Fruit fly (Drosophila melanogaster) whole organism, embryonic: ENCODE measurements around the gene Fpgs1.

Experiments
- Atf3 ChIP-seq: fragments of 200-800 bp; sonication (Bioruptor generic); optimal IDR thresholded peaks from 3 replicates; lab custom pipeline; 2016; ENCODE audit warnings: missing biosample characterization, missing genetic modification characterization
- Awh ChIP-seq: fragments of 200-800 bp; sonication (Bioruptor generic); IDR thresholded peaks from 2 replicates; pipeline ENCODE4, ENCODE4 v1.3.6; 2022; ENCODE audit warnings: missing biosample characterization, missing genetic modification characterization
- Bdp1 ChIP-seq: fragments of 200-800 bp; sonication (Bioruptor generic); optimal IDR thresholded peaks from 3 replicates; lab custom pipeline; 2016; ENCODE audit warnings: missing biosample characterization, missing genetic modification characterization
- CG10267 ChIP-seq: fragments of 200-800 bp; sonication (Bioruptor generic); optimal IDR thresholded peaks from 2 replicates; lab custom pipeline; 2018; ENCODE audit warnings: missing biosample characterization, mild to moderate bottlenecking, missing genetic modification characterization, moderate library complexity
- CG11085 ChIP-seq: fragments of 200-800 bp; sonication (Bioruptor generic); IDR thresholded peaks from 2 replicates; pipeline ENCODE4 v1.3.6; 2022; ENCODE audit warnings: missing biosample characterization, missing genetic modification characterization
- CG11247 ChIP-seq: fragments of 200-800 bp; sonication (Bioruptor generic); IDR thresholded peaks from 2 replicates; pipeline ENCODE4 v1.3.6; 2022; ENCODE audit warnings: missing biosample characterization, missing genetic modification characterization
- CG11695 ChIP-seq: fragments of 200-800 bp; sonication (Bioruptor generic); IDR thresholded peaks from 3 replicates; pipeline ENCODE4 v1.3.6; 2022; ENCODE audit warnings: missing biosample characterization, missing genetic modification characterization
- CG12299 ChIP-seq: fragments of 200-800 bp; sonication (Bioruptor generic); optimal IDR thresholded peaks from 2 replicates; lab custom pipeline; 2018; ENCODE audit warnings: missing biosample characterization, mild to moderate bottlenecking, missing genetic modification characterization
- CG1233 ChIP-seq: fragments of 200-800 bp; sonication (Bioruptor generic); optimal IDR thresholded peaks from 4 replicates; lab custom pipeline; 2018; ENCODE audit warnings: missing biosample characterization, mild to moderate bottlenecking, missing genetic modification characterization
- CG12391 ChIP-seq: fragments of 200-800 bp; sonication (Bioruptor generic); optimal IDR thresholded peaks from 3 replicates; lab custom pipeline; 2018; ENCODE audit warnings: missing biosample characterization, mild to moderate bottlenecking, missing genetic modification characterization, moderate library complexity
- CG15073 ChIP-seq: fragments of 200-800 bp; sonication (Bioruptor generic); optimal IDR thresholded peaks from 2 replicates; lab custom pipeline; 2016; ENCODE audit warnings: missing biosample characterization, missing genetic modification characterization
- CG15696 ChIP-seq: fragments of 200-800 bp; sonication (Bioruptor generic); optimal IDR thresholded peaks from 2 replicates; lab custom pipeline; 2019; ENCODE audit warnings: missing biosample characterization, mild to moderate bottlenecking, missing genetic modification characterization, moderate library complexity
- CG17385 ChIP-seq: fragments of 200-800 bp; sonication (Bioruptor generic); optimal IDR thresholded peaks from 3 replicates; lab custom pipeline; 2018; ENCODE audit warnings: missing biosample characterization, mild to moderate bottlenecking, missing genetic modification characterization
- CG17802 ChIP-seq: fragments of 200-800 bp; sonication (Bioruptor generic); optimal IDR thresholded peaks from 2 replicates; lab custom pipeline; 2018; ENCODE audit warnings: missing biosample characterization, mild to moderate bottlenecking, missing genetic modification characterization, moderate library complexity
- CG18011 ChIP-seq: fragments of 200-800 bp; sonication (Bioruptor generic); optimal IDR thresholded peaks from 2 replicates; lab custom pipeline; 2017; ENCODE audit warnings: missing biosample characterization, missing genetic modification characterization, mild to moderate bottlenecking, moderate library complexity, missing genotype
- CG30020 ChIP-seq: fragments of 200-800 bp; optimal IDR thresholded peaks from 2 replicates; lab custom pipeline; 2019; ENCODE audit warnings: missing biosample characterization, mild to moderate bottlenecking, missing genetic modification characterization, moderate library complexity
- CG3281 ChIP-seq: fragments of 200-800 bp; sonication (Bioruptor generic); optimal IDR thresholded peaks from 3 replicates; lab custom pipeline; 2017; ENCODE audit warnings: missing biosample characterization, mild to moderate bottlenecking, missing genetic modification characterization
- CG34422 ChIP-seq: fragments of 200-800 bp; sonication (Bioruptor generic); IDR thresholded peaks from 3 replicates; pipeline ENCODE4 v1.3.6; 2022; ENCODE audit warnings: missing biosample characterization, missing genetic modification characterization
- CG42726 ChIP-seq: fragments of 200-800 bp; sonication (Bioruptor generic); IDR thresholded peaks from 2 replicates; pipeline ENCODE4 v1.3.6; 2022; ENCODE audit warnings: missing biosample characterization, missing genetic modification characterization; ENCODE audit not compliant: partially characterized antibody
- CG7357 ChIP-seq: fragments of 200-800 bp; sonication (Bioruptor generic); IDR thresholded peaks from 3 replicates; pipeline ENCODE4 v1.3.6; 2022; ENCODE audit warnings: missing biosample characterization, missing genetic modification characterization
- CG8924 ChIP-seq: fragments of 200-800 bp; optimal IDR thresholded peaks from 3 replicates; lab custom pipeline; 2019; ENCODE audit warnings: missing biosample characterization, mild to moderate bottlenecking, missing genetic modification characterization, moderate library complexity
- D19A ChIP-seq: fragments of 200-800 bp; optimal IDR thresholded peaks from 3 replicates; lab custom pipeline; 2019; ENCODE audit warnings: missing biosample characterization, mild to moderate bottlenecking, missing genetic modification characterization, moderate library complexity
- Dip3 ChIP-seq: fragments of 200-800 bp; sonication (Bioruptor generic); optimal IDR thresholded peaks from 3 replicates; lab custom pipeline; 2016; ENCODE audit warnings: missing biosample characterization, missing genetic modification characterization
- Gsc ChIP-seq: fragments of 200-800 bp; sonication (Bioruptor generic); IDR thresholded peaks from 2 replicates; pipeline ENCODE4 v1.3.6; 2022; ENCODE audit warnings: missing biosample characterization, missing genetic modification characterization
- Hr3 ChIP-seq: fragments of 200-800 bp; sonication (Bioruptor generic); optimal IDR thresholded peaks from 3 replicates; lab custom pipeline; 2016; ENCODE audit warnings: missing biosample characterization, missing genetic modification characterization
- Med ChIP-seq: fragments of 200-800 bp; sonication (Bioruptor generic); peaks from one replicate; lab custom pipeline; 2016; ENCODE audit warnings: missing biosample characterization, missing genetic modification characterization, mild to moderate bottlenecking, inconsistent platforms, moderate library complexity
- Oli ChIP-seq: fragments of 200-800 bp; sonication (Bioruptor generic); optimal IDR thresholded peaks from 2 replicates; lab custom pipeline; 2018; ENCODE audit warnings: missing biosample characterization, mild to moderate bottlenecking, missing genetic modification characterization, moderate library complexity
- TFAM ChIP-seq: fragments of 200-800 bp; sonication (Bioruptor generic); optimal IDR thresholded peaks from 2 replicates; lab custom pipeline; 2017; ENCODE audit warnings: missing biosample characterization, missing genetic modification characterization, inconsistent platforms
- Tbp ChIP-seq: fragments of >200 bp; optimal IDR thresholded peaks from 2 replicates; lab custom pipeline; 2018; ENCODE audit warnings: missing biosample characterization, missing genetic modification characterization
- abd-A ChIP-seq: fragments of 200-800 bp; sonication (Bioruptor generic); optimal IDR thresholded peaks from 3 replicates; lab custom pipeline; 2019; ENCODE audit warnings: missing biosample characterization, mild to moderate bottlenecking, missing genetic modification characterization, moderate library complexity
- amos ChIP-seq: fragments of 200-800 bp; sonication (Bioruptor generic); IDR thresholded peaks from 2 replicates; pipeline ENCODE4 v1.3.6; 2022; ENCODE audit warnings: missing biosample characterization, missing genetic modification characterization; ENCODE audit not compliant: partially characterized antibody
- chm ChIP-seq: fragments of 200-800 bp; sonication (Bioruptor generic); IDR thresholded peaks from 2 replicates; pipeline ENCODE4 v1.3.6; 2022; ENCODE audit warnings: missing biosample characterization, missing genetic modification characterization
- corto ChIP-seq: fragments of 200-800 bp; sonication (Bioruptor generic); optimal IDR thresholded peaks from 2 replicates; lab custom pipeline; 2016; ENCODE audit warnings: missing biosample characterization, mild to moderate bottlenecking, missing genetic modification characterization, moderate library complexity
- dmrt99B ChIP-seq: fragments of 200-800 bp; sonication (Bioruptor generic); optimal IDR thresholded peaks from 2 replicates; lab custom pipeline; 2018; ENCODE audit warnings: missing biosample characterization, mild to moderate bottlenecking, missing genetic modification characterization, moderate library complexity
- fd64A ChIP-seq: fragments of 200-800 bp; sonication (Bioruptor generic); optimal IDR thresholded peaks from 3 replicates; lab custom pipeline; 2018; ENCODE audit warnings: missing biosample characterization, mild to moderate bottlenecking, missing genetic modification characterization
- fd96Cb ChIP-seq: fragments of 200-800 bp; sonication (Bioruptor generic); optimal IDR thresholded peaks from 2 replicates; lab custom pipeline; 2018; ENCODE audit warnings: missing biosample characterization, mild to moderate bottlenecking, missing genetic modification characterization, moderate library complexity
- hbn ChIP-seq: fragments of 200-800 bp; sonication (Bioruptor generic); IDR thresholded peaks from 2 replicates; pipeline ENCODE4 v1.3.6; 2022; ENCODE audit warnings: missing biosample characterization, missing genetic modification characterization; ENCODE audit not compliant: partially characterized antibody
- ind ChIP-seq: fragments of 200-800 bp; sonication (Bioruptor generic); optimal IDR thresholded peaks from 3 replicates; lab custom pipeline; 2016; ENCODE audit warnings: missing biosample characterization, missing genetic modification characterization
- insv ChIP-seq, 2 experiments: fragments of 200-800 bp; sonication (Bioruptor generic); optimal IDR thresholded peaks; 3 replicates each; lab custom pipeline; 2016 to 2018; ENCODE audit warnings: missing biosample characterization in 2 of 2, missing genetic modification characterization in 2 of 2
- maf-S ChIP-seq: fragments of 200-800 bp; sonication (Bioruptor generic); optimal IDR thresholded peaks from 2 replicates; lab custom pipeline; 2016; ENCODE audit warnings: missing biosample characterization, missing genetic modification characterization
- nerfin-1 ChIP-seq: fragments of 200-800 bp; sonication (Bioruptor generic); optimal IDR thresholded peaks from 3 replicates; lab custom pipeline; 2019; ENCODE audit warnings: missing biosample characterization, mild to moderate bottlenecking, missing genetic modification characterization, moderate library complexity
- nerfin-2 ChIP-seq: fragments of 200-800 bp; sonication (Bioruptor generic); IDR thresholded peaks from 2 replicates; pipeline ENCODE4 v1.3.6; 2022; ENCODE audit warnings: missing biosample characterization, missing genetic modification characterization; ENCODE audit not compliant: partially characterized antibody
- scrt ChIP-seq: fragments of 200-800 bp; sonication (Bioruptor generic); optimal IDR thresholded peaks from 2 replicates; lab custom pipeline; 2018; ENCODE audit warnings: missing biosample characterization, mild to moderate bottlenecking, missing genetic modification characterization, moderate library complexity
- sna ChIP-seq: fragments of 200-800 bp; sonication (Bioruptor generic); IDR thresholded peaks from 2 replicates; pipeline ENCODE4 v1.3.6; 2022; ENCODE audit warnings: missing biosample characterization, missing genetic modification characterization; ENCODE audit not compliant: partially characterized antibody
- stc ChIP-seq: fragments of 200-800 bp; sonication (Bioruptor generic); IDR thresholded peaks from 2 replicates; pipeline ENCODE4 v1.3.6; 2022; ENCODE audit warnings: missing biosample characterization, missing genetic modification characterization
- twi ChIP-seq: fragments of 200-800 bp; optimal IDR thresholded peaks from 2 replicates; lab custom pipeline; 2019; ENCODE audit warnings: missing biosample characterization, mild to moderate bottlenecking, missing genetic modification characterization, moderate library complexity
- tx ChIP-seq: fragments of 200-800 bp; sonication (Bioruptor generic); optimal IDR thresholded peaks from 2 replicates; lab custom pipeline; 2016; ENCODE audit warnings: missing biosample characterization, missing genetic modification characterization
- zfh1 ChIP-seq: fragments of 200-800 bp; sonication (Bioruptor generic); IDR thresholded peaks from 3 replicates; pipeline ENCODE4 v1.3.6; 2022; ENCODE audit warnings: missing biosample characterization, missing genetic modification characterization

Fpgs1 gene

DNA sequence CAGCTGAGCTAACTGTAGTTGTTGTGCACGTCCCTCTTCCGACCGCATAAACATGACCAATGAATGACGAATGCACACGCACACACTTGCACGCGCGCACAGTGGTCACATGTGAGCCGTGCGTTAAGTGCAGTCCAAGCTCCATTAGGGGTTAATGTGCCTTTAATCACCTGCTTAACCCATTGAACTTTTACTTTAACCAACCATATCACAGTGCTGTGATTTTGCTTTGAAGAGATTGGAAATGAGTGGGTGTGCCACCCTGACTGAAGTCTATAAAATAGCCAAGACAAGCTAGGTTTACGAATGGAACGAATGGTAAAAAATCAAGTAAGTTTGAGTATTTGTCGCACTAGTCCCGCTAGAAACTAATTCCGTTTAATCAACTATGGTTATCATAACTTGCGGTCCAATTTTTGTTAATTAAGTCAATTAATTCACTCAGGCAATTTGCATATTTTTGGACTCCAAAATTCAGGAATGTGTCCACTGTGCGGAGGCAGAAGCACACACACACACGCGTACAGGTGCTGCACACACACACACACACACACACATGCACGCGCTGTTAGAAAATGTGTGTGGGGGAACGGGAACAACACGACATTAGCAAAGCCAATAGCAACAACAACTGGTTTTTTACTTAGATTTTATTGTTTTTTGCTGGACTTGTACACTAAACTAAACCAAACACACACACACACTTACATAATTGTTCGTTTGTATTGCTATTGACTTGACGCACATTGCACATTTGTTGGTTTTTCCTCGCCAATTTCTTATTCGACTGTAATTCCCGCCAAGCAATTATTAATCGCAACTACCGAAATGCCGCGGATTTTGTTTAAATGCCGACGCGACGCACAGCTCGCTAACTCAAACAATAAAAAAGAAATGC lies 20.2 kb upstream of the Fpgs1 start (continued):
- TF ChIP-seq Med (GFP tag; lab: Kevin White, UChicago) (peak; percentile 79), Gsc (GFP tag; lab: Robert Waterston, UW) (no peak), CG17802 (tag; lab: Kevin White, UChicago) (no peak), CG11085 (GFP tag; lab: Robert Waterston, UW) (peak; percentile 17; the same call in 1 of the 2 replicates), CG30020 (tag; lab: Kevin White, UChicago) (no peak), CG18011 (GFP tag; lab: Kevin White, UChicago) (no peak), CG11247 (GFP tag; lab: Robert Waterston, UW) (no peak), Hr3 (GFP tag; lab: Kevin White, UChicago) (peak; percentile 22), TFAM (GFP tag; lab: Kevin White, UChicago) (no peak), CG8924 (no peak), scrt (GFP tag; lab: Kevin White, UChicago) (no peak), fd96Cb (tag; lab: Kevin White, UChicago) (peak; percentile 52), zfh1 (GFP tag; lab: Robert Waterston, UW) (no peak), Tbp (GFP tag; lab: Kevin White, UChicago) (no peak), Bdp1 (GFP tag; lab: Kevin White, UChicago) (peak; percentile 46), CG7357 (GFP tag; lab: Robert Waterston, UW) (no peak), nerfin-2 (GFP tag; lab: Robert Waterston, UW) (peak; percentile 14; the same call in 1 of the 2 replicates), D19A (tag; lab: Kevin White, UChicago) (peak; percentile 54), CG12299 (tag; lab: Kevin White, UChicago) (no peak), Oli (tag; lab: Kevin White, UChicago) (peak; percentile 72), tx (GFP tag; lab: Kevin White, UChicago) (peak; percentile 32), CG15696 (peak; percentile 35), hbn (GFP tag; lab: Robert Waterston, UW) (no peak), Atf3 (GFP tag; lab: Kevin White, UChicago) (peak; percentile 43), insv (GFP tag; optimal IDR thresholded peaks at IDR 0.05; lab: Kevin White, UChicago) (no peak), stc (GFP tag; lab: Robert Waterston, UW) (no peak), CG34422 (GFP tag; lab: Robert Waterston, UW) (no peak; the same call in 2 of the 3 replicates), CG10267 (tag; lab: Kevin White, UChicago) (peak; percentile 32), CG15073 (GFP tag; lab: Kevin White, UChicago) (no peak), CG12391 (tag; lab: Kevin White, UChicago) (peak; percentile 37), dmrt99B (tag; lab: Kevin White, UChicago) (peak; percentile 67), CG11695 (GFP tag; lab: Robert Waterston, UW) (0 out of 3 replicates have a peak, but pooled peaks have one; percentile 6), sna (GFP tag; lab: Robert Waterston, UW) (0 out of 2 replicates have a peak, but pooled peaks have one; percentile 7), CG17385 (GFP tag; lab: Kevin White, UChicago) (peak; percentile 41), fd64A (peak; percentile 47), Dip3 (GFP tag; lab: Kevin White, UChicago) (no peak), abd-A (tag; lab: Kevin White, UChicago) (no peak), CG42726 (no peak), Awh (GFP tag; lab: Robert Waterston, UW) (no peak), CG1233 (GFP tag; lab: Kevin White, UChicago) (peak; percentile 66), ind (peak; percentile 43), corto (no peak), twi (tag; lab: Kevin White, UChicago) (peak; percentile 13), CG3281 (GFP tag; lab: Kevin White, UChicago) (peak; percentile 29), chm (GFP tag; lab: Robert Waterston, UW) (no peak), maf-S (no peak), amos (GFP tag; lab: Robert Waterston, UW) (no peak), nerfin-1 (peak; percentile 45)
